Worm (Caenorhabditis elegans): ENCODE data around the gene mxl-2.

DNA sequence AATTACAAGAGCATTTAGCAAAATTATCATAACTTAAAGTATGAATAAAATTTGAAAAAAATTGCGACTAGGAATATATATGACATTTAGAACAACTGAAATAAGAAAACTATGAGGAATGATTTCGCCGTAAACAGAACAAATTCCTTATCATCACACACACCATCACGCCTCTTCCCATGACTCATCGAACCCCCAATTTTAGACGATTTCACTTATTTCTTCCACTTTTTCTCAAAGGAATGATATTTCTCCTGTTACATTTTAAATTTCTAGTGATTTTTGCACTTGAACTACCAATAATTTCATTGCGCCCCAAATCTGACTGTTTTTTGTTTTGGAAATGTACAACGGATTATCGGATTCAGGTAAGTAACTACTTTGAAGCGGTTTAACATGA is 31.3 kb downstream of the mxl-2 start, which contains the start of the genes zig-13 and ver-1:
- TF ChIP-seq cog-1 (tag; optimal IDR thresholded peaks at IDR 0.05) (no peak), tab-1 (GFP tag; IDR thresholded peaks at IDR 0.05) (no peak), klf-2 (GFP tag; conservative IDR thresholded peaks at IDR 0.05) (no peak), ztf-23 (GFP tag; IDR thresholded peaks at IDR 0.05) (no peak)

All from whole organism, midembryonic.